Fruit fly (Drosophila melanogaster) whole organism, adult: ENCODE data around the gene Scsalpha2.

Experiments used
- CG11617 ChIP-seq: fragments of 200-800 bp; sonication (Bioruptor generic); optimal IDR thresholded peaks from 2 replicates; lab custom pipeline; 2017; ENCODE audit warnings: mild to moderate bottlenecking, missing biosample characterization, missing genetic modification reagents, missing genetic modification characterization
- CG12768 ChIP-seq: fragments of 200-800 bp; sonication (Bioruptor generic); optimal IDR thresholded peaks from 2 replicates; lab custom pipeline; 2017; ENCODE audit warnings: missing biosample characterization, missing genetic modification characterization, mild to moderate bottlenecking, moderate library complexity, missing genetic modification reagents
- CG14711 ChIP-seq: fragments of 200-800 bp; sonication (Bioruptor generic); optimal IDR thresholded peaks from 2 replicates; lab custom pipeline; 2018; ENCODE audit warnings: missing biosample characterization, mild to moderate bottlenecking, missing genetic modification characterization, moderate library complexity
- CG1620 ChIP-seq: fragments of 200-800 bp; sonication (Bioruptor generic); optimal IDR thresholded peaks from 2 replicates; lab custom pipeline; 2016; ENCODE audit warnings: missing biosample characterization, missing genetic modification characterization
- CG33017 ChIP-seq: fragments of 200-800 bp; sonication (Bioruptor generic); optimal IDR thresholded peaks from 2 replicates; lab custom pipeline; 2018; ENCODE audit warnings: missing biosample characterization, mild to moderate bottlenecking, missing genetic modification characterization, moderate library complexity
- CG5204 ChIP-seq: fragments of 200-800 bp; sonication (Bioruptor generic); optimal IDR thresholded peaks from 2 replicates; lab custom pipeline; 2016; ENCODE audit warnings: missing biosample characterization, missing genetic modification characterization
- CG7045 ChIP-seq: fragments of 200-800 bp; sonication (Bioruptor generic); optimal IDR thresholded peaks from 2 replicates; lab custom pipeline; 2017; ENCODE audit warnings: missing biosample characterization, mild to moderate bottlenecking, missing genetic modification characterization
- CG7101 ChIP-seq: fragments of 200-800 bp; sonication (Bioruptor generic); optimal IDR thresholded peaks from 2 replicates; lab custom pipeline; 2018; ENCODE audit warnings: missing biosample characterization, mild to moderate bottlenecking, missing genetic modification characterization, moderate library complexity
- Clk ChIP-seq: fragments of 200-800 bp; sonication (Bioruptor generic); optimal IDR thresholded peaks from 2 replicates; lab custom pipeline; 2017; ENCODE audit warnings: missing biosample characterization, missing genetic modification characterization
- Crg-1 ChIP-seq: fragments of 200-800 bp; sonication (Bioruptor generic); optimal IDR thresholded peaks from 2 replicates; lab custom pipeline; 2016; ENCODE audit warnings: missing biosample characterization, missing genetic modification characterization
- Hr96 ChIP-seq: fragments of 200-800 bp; sonication (Bioruptor generic); optimal IDR thresholded peaks from 2 replicates; lab custom pipeline; 2016; ENCODE audit warnings: missing biosample characterization, missing genetic modification characterization
- Mnt ChIP-seq: fragments of 200-800 bp; sonication (Bioruptor generic); optimal IDR thresholded peaks from 2 replicates; lab custom pipeline; 2016; ENCODE audit warnings: missing biosample characterization, mild to moderate bottlenecking, missing genetic modification characterization
- bab1 ChIP-seq: fragments of 200-800 bp; sonication (Bioruptor generic); optimal IDR thresholded peaks from 3 replicates; lab custom pipeline; 2019; ENCODE audit warnings: missing biosample characterization, mild to moderate bottlenecking, missing genetic modification characterization, moderate library complexity
- cic ChIP-seq: fragments of 200-800 bp; sonication (Bioruptor generic); optimal IDR thresholded peaks from 2 replicates; lab custom pipeline; 2017; ENCODE audit warnings: missing biosample characterization, mild to moderate bottlenecking, missing genetic modification characterization, moderate library complexity
- cnc ChIP-seq, 2 experiments: fragments of >200 bp; optimal IDR thresholded peaks; 2 replicates each; lab custom pipeline; 2017
- kay ChIP-seq: fragments of 200-800 bp; sonication (Bioruptor generic); peaks from one replicate; lab custom pipeline; 2016; ENCODE audit warnings: missing biosample characterization, missing genetic modification characterization, borderline replicate concordance
- ovo ChIP-seq: fragments of 200-800 bp; sonication (Bioruptor generic); optimal IDR thresholded peaks from 2 replicates; lab custom pipeline; 2016; ENCODE audit warnings: missing biosample characterization, missing genetic modification characterization
- pad ChIP-seq: fragments of 200-800 bp; sonication (Bioruptor generic); optimal IDR thresholded peaks from 3 replicates; lab custom pipeline; 2017; ENCODE audit warnings: missing biosample characterization, missing genetic modification characterization, mild to moderate bottlenecking, moderate library complexity, missing genetic modification reagents
- tj ChIP-seq: fragments of 200-800 bp; sonication (Bioruptor generic); optimal IDR thresholded peaks from 3 replicates; lab custom pipeline; 2017; ENCODE audit warnings: missing biosample characterization, mild to moderate bottlenecking, missing genetic modification characterization, moderate library complexity
- toe ChIP-seq: fragments of 200-800 bp; sonication (Bioruptor generic); optimal IDR thresholded peaks from 2 replicates; lab custom pipeline; 2016; ENCODE audit warnings: missing biosample characterization, missing genetic modification characterization

The Scsalpha2 gene

dm6 chr3R:19463016-19463664, at the start of gene Scsalpha2:
Gene Scsalpha2, minus strand, starts transcription at chr3R:19463066.
- TF ChIP-seq Crg-1 (GFP tag; lab: Kevin White, UChicago), result no peak
- peak; percentile 1 for TF ChIP-seq CG7101 (tag; lab: Kevin White, UChicago)
- peak; percentile 27 for TF ChIP-seq bab1 (GFP tag; lab: Kevin White, UChicago)

DNA sequence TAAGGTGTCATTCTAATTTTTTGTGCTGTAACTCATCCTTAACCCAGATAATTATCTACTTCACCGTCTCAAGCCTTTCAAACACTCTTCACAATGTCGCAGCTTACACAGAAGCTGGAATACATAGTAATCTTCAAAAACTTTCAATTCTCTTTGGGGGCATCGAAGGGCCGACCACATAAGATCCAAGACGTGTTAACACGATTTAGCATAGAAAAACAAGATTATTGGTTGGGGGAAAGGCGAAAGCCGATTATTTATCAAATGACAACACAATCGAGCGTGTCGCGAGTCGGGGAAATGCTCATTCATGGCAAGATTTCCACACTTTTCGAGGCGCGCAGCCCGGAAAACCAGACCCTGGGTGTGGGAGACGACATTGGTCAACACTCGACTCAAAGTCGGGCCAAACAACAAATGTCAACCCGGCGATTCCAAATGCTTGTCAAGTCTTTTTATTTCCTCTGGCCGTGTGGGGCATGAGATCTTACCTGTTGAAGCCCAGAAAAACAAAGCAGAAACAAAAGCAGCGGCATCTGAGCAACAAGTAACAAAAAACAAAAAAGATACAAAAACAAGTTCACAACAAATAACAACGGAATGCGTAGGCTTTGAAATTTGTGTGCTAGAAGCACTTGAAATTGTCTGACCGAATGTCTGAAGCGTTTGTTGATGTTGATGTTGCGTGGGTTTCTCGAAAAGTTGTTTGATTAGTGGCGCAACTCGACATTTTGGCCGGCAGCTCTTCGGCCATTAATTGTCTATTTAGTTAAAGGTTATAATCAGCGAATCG, 47.7 kb upstream of the Scsalpha2 start:
- TF ChIP-seq toe (GFP tag; lab: Kevin White, UChicago) (no peak), CG12768 (GFP tag; lab: Kevin White, UChicago) (no peak), pad (GFP tag; lab: Kevin White, UChicago) (no peak), CG1620 (GFP tag; lab: Kevin White, UChicago) (no peak), CG33017 (tag; lab: Kevin White, UChicago) (no peak), Hr96 (GFP tag; lab: Kevin White, UChicago) (no peak), Clk (GFP tag; lab: Kevin White, UChicago) (no peak), cic (GFP tag; lab: Kevin White, UChicago) (no peak), cnc (optimal IDR thresholded peaks at IDR 0.05; lab: Kevin White, UChicago) (no peak), CG14711 (no peak), tj (GFP tag; lab: Kevin White, UChicago) (no peak), CG7101 (tag; lab: Kevin White, UChicago) (no peak), ovo (GFP tag; lab: Kevin White, UChicago) (no peak), CG11617 (GFP tag; lab: Kevin White, UChicago) (no peak), kay (GFP tag; lab: Kevin White, UChicago) (no peak), CG5204 (no peak), Crg-1 (GFP tag; lab: Kevin White, UChicago) (no peak), CG7045 (GFP tag; lab: Kevin White, UChicago) (no peak), bab1 (GFP tag; lab: Kevin White, UChicago) (no peak), Mnt (no peak)

dm6 chr3R:19509186-19509522, 46.3 kb upstream of the Scsalpha2 start:
- TF ChIP-seq kay (GFP tag; lab: Kevin White, UChicago) (peak; percentile 50), CG5204 (no peak), pad (GFP tag; lab: Kevin White, UChicago) (no peak), CG7101 (tag; lab: Kevin White, UChicago) (no peak)

dm6 chr3R:19508388-19509185, 45.7 kb upstream of the Scsalpha2 start:
- TF ChIP-seq CG33017 (tag; lab: Kevin White, UChicago) (peak; percentile 27), CG1620 (GFP tag; lab: Kevin White, UChicago) (no peak), Clk (GFP tag; lab: Kevin White, UChicago) (no peak), kay (GFP tag; lab: Kevin White, UChicago) (no peak), CG12768 (GFP tag; lab: Kevin White, UChicago) (peak; percentile 5), bab1 (GFP tag; lab: Kevin White, UChicago) (no peak), cnc (optimal IDR thresholded peaks at IDR 0.05; lab: Kevin White, UChicago) (no peak)

DNA sequence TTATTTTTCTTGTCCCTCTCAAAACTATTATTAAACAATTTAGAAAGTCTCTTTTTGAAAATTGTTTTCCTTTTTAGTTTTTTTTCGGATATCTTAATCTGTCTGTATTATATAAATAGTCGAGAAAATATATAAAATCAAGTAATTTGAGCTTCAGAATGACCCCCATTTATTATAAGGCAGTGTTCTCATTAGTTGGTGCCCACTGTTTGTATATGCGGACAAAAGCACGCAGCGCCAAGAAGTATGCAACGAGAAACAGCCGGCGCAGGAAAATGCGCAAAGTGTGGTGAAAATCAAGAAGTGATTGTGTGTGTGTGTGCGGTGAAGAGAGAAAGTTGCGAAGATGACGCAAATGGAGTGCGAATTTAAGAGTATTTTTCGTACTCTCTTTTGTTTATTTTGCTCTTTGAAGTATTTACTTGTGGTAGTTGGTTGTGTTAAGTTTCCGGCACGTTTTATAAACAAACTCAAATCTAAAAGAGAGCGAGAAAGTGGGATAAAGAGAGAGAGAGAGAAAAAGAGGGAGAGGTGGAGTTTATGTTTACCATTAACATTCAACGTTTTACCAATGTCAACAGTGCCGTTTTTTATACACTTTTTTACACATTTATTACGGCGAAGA, 40.3 kb upstream of the Scsalpha2 start:
- TF ChIP-seq CG14711 (no peak), tj (GFP tag; lab: Kevin White, UChicago) (no peak), kay (GFP tag; lab: Kevin White, UChicago) (peak; percentile 16), CG7045 (GFP tag; lab: Kevin White, UChicago) (no peak), CG33017 (tag; lab: Kevin White, UChicago) (no peak), Crg-1 (GFP tag; lab: Kevin White, UChicago) (no peak)

DNA sequence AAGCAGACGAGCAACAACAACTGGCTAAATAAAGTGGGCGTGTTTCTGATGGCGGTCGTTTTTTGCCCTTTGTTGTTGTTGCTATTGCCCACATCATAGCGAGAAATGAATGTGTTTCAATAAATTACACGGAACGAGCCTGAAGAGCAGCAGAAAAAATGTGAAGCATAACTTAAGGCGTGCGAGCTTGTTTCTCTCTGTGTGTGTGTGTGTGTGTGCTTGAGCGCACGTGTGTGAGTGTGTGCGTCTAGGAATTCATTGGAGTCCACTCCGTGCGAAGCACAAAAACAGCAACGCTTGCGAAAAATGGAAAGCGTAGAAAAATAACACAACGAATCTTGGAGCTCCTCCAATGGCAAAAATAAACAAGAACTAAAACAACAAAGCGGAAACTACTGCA, 37.7 kb upstream of the Scsalpha2 start:
- TF ChIP-seq CG11617 (GFP tag; lab: Kevin White, UChicago), result no peak
- TF ChIP-seq cic (GFP tag; lab: Kevin White, UChicago), result no peak
